Fruit fly (Drosophila melanogaster): ENCODE measurements around the gene msd1.
A peak's percentile ranks its signal among the peaks of the same experiment; 100 is the strongest.

Gene msd1

DNA sequence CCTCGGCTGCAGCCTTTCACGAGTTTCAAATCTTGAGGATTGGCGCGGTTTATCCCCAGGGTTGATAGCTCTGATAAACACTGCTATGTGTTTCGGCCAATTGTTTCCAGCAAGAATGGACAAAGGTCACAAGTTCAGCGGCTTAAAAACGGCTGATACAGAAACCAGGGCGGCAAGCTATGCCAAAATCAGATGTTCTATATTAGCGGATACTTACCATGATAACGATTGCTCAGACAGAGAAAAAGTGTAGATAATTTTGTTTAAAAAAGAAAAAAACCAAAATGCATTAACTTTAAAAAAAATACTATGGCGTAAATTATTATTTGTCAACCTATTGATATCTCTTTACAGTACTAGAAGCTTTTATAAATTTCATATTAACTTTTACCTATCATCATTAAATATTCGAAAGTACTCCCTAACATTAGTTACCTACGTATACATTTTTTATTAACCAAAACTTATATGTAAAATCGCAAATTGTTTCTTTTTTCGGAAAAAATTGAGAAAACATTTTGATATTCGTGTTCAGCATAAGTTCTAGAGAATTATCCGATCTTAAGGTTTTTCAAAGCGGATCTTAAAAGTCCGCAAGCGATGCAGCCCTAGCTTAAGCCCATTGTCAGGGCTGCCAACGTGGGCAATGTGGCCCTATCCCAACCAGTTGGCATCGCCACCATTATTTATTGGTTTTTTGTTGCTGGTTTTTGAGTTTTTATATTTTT lies 18.3 kb upstream of the msd1 start, which contains the start of the genes sturkopf and Herc4 (continued):
- TF ChIP-seq fru (GFP tag; optimal IDR thresholded peaks at IDR 0.05) (peak; percentile 84), CG9705 (GFP tag; optimal IDR thresholded peaks at IDR 0.05) (peak; percentile 61), HLH106 (tag; optimal IDR thresholded peaks at IDR 0.05) (peak; percentile 85), jim (GFP tag; optimal IDR thresholded peaks at IDR 0.05) (no peak), Sp1 (GFP tag; optimal IDR thresholded peaks at IDR 0.05) (peak; percentile 85), ey (GFP tag; optimal IDR thresholded peaks at IDR 0.05) (peak; percentile 76), dmrt93B (GFP tag; optimal IDR thresholded peaks at IDR 0.05) (no peak), Hnf4 (GFP tag; optimal IDR thresholded peaks at IDR 0.05) (no peak), Myc (optimal IDR thresholded peaks at IDR 0.05) (no peak), sage (GFP tag; optimal IDR thresholded peaks at IDR 0.05) (no peak), Vsx2 (GFP tag; optimal IDR thresholded peaks at IDR 0.05; ENCODE audit: partially characterized antibody) (no peak)

- TF ChIP-seq Dfd (GFP tag; optimal IDR thresholded peaks at IDR 0.05), result no peak
- no peak for TF ChIP-seq Rel (GFP tag; optimal IDR thresholded peaks at IDR 0.05)
- peak; percentile 38 for TF ChIP-seq Rel (tag; optimal IDR thresholded peaks at IDR 0.05)
Observed at dm6 chr3L:1318241-1318640, 13.3 kb upstream of the msd1 start, which contains the start of gene Myo61F. TSS of gene Myo61F (plus strand) at chr3L:1318480.

DNA sequence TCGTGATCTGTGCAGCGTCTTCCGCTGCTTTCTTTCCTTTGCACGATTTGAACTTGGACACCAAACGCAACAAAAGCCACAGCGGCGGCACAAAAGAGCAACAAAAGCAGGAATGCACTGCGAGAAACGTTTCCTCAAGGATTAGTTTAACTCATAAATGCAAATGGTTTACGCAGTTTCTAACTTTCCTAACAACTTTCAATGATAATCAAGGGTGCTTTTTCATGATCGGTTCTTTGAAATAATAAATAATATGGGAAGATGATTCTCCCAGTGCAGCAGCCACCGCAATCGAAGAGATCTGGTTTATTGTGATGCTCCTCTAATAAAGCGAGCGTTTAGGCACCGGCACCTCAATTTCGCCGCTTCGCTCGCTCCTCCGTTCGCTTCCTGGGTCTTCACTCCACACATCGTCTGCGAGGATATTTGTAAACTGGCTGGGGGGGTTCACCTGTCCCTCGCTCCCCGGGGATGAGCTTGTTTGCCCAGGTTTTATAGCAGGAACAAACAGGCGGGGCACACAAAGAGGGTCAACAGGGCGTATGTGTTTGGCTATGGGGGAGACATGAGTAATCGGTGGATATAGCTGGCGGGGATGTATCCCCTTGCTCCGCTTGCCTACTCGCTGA lies 12.3 kb upstream of the msd1 start:
- TF ChIP-seq woc (GFP tag; optimal IDR thresholded peaks at IDR 0.05), result peak; percentile 97
- peak; percentile 83 for TF ChIP-seq Hr83 (GFP tag; optimal IDR thresholded peaks at IDR 0.05; ENCODE audit: poor library complexity, severe bottlenecking)
- TF ChIP-seq sage (GFP tag; optimal IDR thresholded peaks at IDR 0.05), result no peak
- TF ChIP-seq pan (optimal IDR thresholded peaks at IDR 0.05), result no peak
- TF ChIP-seq ey (GFP tag; optimal IDR thresholded peaks at IDR 0.05), result peak; percentile 98
- peak; percentile 97 for TF ChIP-seq rgr (GFP tag; optimal IDR thresholded peaks at IDR 0.05)
- no peak for TF ChIP-seq usp (GFP tag; optimal IDR thresholded peaks at IDR 0.05)
- peak; percentile 86 for TF ChIP-seq CG9705 (GFP tag; optimal IDR thresholded peaks at IDR 0.05)
- peak; percentile 94 for TF ChIP-seq CG32264 (GFP tag; optimal IDR thresholded peaks at IDR 0.05)
- peak; percentile 97 for TF ChIP-seq Hnf4 (GFP tag; optimal IDR thresholded peaks at IDR 0.05)
- TF ChIP-seq fru (GFP tag; optimal IDR thresholded peaks at IDR 0.05), result peak; percentile 98
- TF ChIP-seq GATAd (GFP tag; optimal IDR thresholded peaks at IDR 0.05), result peak; percentile 76
- TF ChIP-seq CrebA (GFP tag; optimal IDR thresholded peaks at IDR 0.05; ENCODE audit: borderline replicate concordance), result no peak
- peak; percentile 93 to 98 for TF ChIP-seq foxo (GFP tag; optimal IDR thresholded peaks at IDR 0.05)
- peak; percentile 88 for TF ChIP-seq dsf (GFP tag; optimal IDR thresholded peaks at IDR 0.05; ENCODE audit: borderline replicate concordance)
- TF ChIP-seq HLH106 (tag; optimal IDR thresholded peaks at IDR 0.05), result peak; percentile 96
- TF ChIP-seq Myc (optimal IDR thresholded peaks at IDR 0.05), result no peak
- TF ChIP-seq Rel (GFP tag; optimal IDR thresholded peaks at IDR 0.05), result peak; percentile 95
- TF ChIP-seq Rel (tag; optimal IDR thresholded peaks at IDR 0.05), result peak; percentile 79
- no peak for TF ChIP-seq N (GFP tag; optimal IDR thresholded peaks at IDR 0.05)
- TF ChIP-seq h (GFP tag; optimal IDR thresholded peaks at IDR 0.05), result peak; percentile 98
- peak; percentile 98 for TF ChIP-seq br (GFP tag; optimal IDR thresholded peaks at IDR 0.05)
- peak; percentile 96 for TF ChIP-seq psq (GFP tag; optimal IDR thresholded peaks at IDR 0.05)
- peak; percentile 97 for TF ChIP-seq Sp1 (GFP tag; optimal IDR thresholded peaks at IDR 0.05)
- peak; percentile 97 for TF ChIP-seq OdsH (GFP tag; optimal IDR thresholded peaks at IDR 0.05)
- TF ChIP-seq lola (GFP tag; optimal IDR thresholded peaks at IDR 0.05), result no peak
- TF ChIP-seq Abd-B (GFP tag; optimal IDR thresholded peaks at IDR 0.05), result no peak
- TF ChIP-seq jim (GFP tag; optimal IDR thresholded peaks at IDR 0.05), result no peak
- no peak for TF ChIP-seq dl (GFP tag; optimal IDR thresholded peaks at IDR 0.05; ENCODE audit: insufficient read depth in 1 of 2, partially characterized antibody in 2 of 2)
- no peak for TF ChIP-seq tai (GFP tag; optimal IDR thresholded peaks at IDR 0.05)
- TF ChIP-seq Hr78 (GFP tag; optimal IDR thresholded peaks at IDR 0.05), result no peak
- TF ChIP-seq Mio (GFP tag; optimal IDR thresholded peaks at IDR 0.05), result peak; percentile 77
- TF ChIP-seq Dfd (GFP tag; optimal IDR thresholded peaks at IDR 0.05), result no peak
- TF ChIP-seq brk (GFP tag; optimal IDR thresholded peaks at IDR 0.05), result no peak
- peak; percentile 49 for TF ChIP-seq sv (GFP tag; optimal IDR thresholded peaks at IDR 0.05)
- TF ChIP-seq Jra (GFP tag; optimal IDR thresholded peaks at IDR 0.05), result peak; percentile 94
- peak; percentile 92 for TF ChIP-seq dmrt93B (GFP tag; optimal IDR thresholded peaks at IDR 0.05)
- TF ChIP-seq Vsx2 (GFP tag; optimal IDR thresholded peaks at IDR 0.05; ENCODE audit: partially characterized antibody), result no peak
- peak; percentile 38 for TF ChIP-seq Dif (GFP tag; optimal IDR thresholded peaks at IDR 0.05; ENCODE audit: partially characterized antibody)

Measured in whole organism, wandering third instar larva.